Worm (Caenorhabditis elegans) whole organism, early embryonic: ENCODE measurements around the gene T15B12.2.

Experiments used
- B0310.2 ChIP-seq: sonication (generic microtip); optimal IDR thresholded peaks from 2 replicates; lab custom pipeline; 2016; ENCODE audit warnings: mild to moderate bottlenecking, missing genetic modification characterization, missing compliant biosample characterization
- aly-1 ChIP-seq: sonication (generic microtip); optimal IDR thresholded peaks from 2 replicates; lab custom pipeline; 2016; ENCODE audit warnings: missing genetic modification characterization, missing compliant biosample characterization
- ama-1 ChIP-seq: fragments of 150-350 bp; optimal IDR thresholded peaks from 2 replicates; lab custom pipeline; 2014
- ceh-13 ChIP-seq: fragments of 200-800 bp; sonication (Bioruptor generic); optimal IDR thresholded peaks from 2 replicates; lab custom pipeline; 2018; ENCODE audit warnings: mild to moderate bottlenecking, missing genetic modification characterization, missing compliant biosample characterization
- ceh-36 ChIP-seq: sonication (generic microtip); optimal IDR thresholded peaks from 2 replicates; lab custom pipeline; 2016; ENCODE audit warnings: missing genetic modification characterization, inconsistent platforms, missing compliant biosample characterization
- ets-7 ChIP-seq: sonication (generic microtip); optimal IDR thresholded peaks from 2 replicates; lab custom pipeline; 2016; ENCODE audit warnings: missing genotype, missing genetic modification characterization, missing compliant biosample characterization
- flt-1 ChIP-seq: fragments of 200-800 bp; sonication (Bioruptor generic); IDR thresholded peaks from 2 replicates; pipeline ENCODE4 v1.3.6; 2022; ENCODE audit warnings: missing genetic modification characterization, missing compliant biosample characterization
- hnd-1 ChIP-seq: sonication (generic microtip); optimal IDR thresholded peaks from 2 replicates; lab custom pipeline; 2016; ENCODE audit warnings: missing genetic modification characterization, missing compliant biosample characterization
- sea-1 ChIP-seq: fragments of 200-800 bp; sonication (Bioruptor generic); conservative IDR thresholded peaks from 2 replicates; pipeline ENCODE4 v1.3.6; 2022; ENCODE audit warnings: missing genetic modification characterization, missing compliant biosample characterization
- tbx-11 ChIP-seq: fragments of 200-800 bp; sonication (Bioruptor generic); IDR thresholded peaks from 2 replicates; pipeline ENCODE4 v1.3.6; 2022; ENCODE audit warnings: missing genetic modification characterization, missing compliant biosample characterization
- tra-4 ChIP-seq: sonication (generic microtip); optimal IDR thresholded peaks from 2 replicates; lab custom pipeline; 2017; ENCODE audit warnings: missing genetic modification characterization, missing compliant biosample characterization

DNA sequence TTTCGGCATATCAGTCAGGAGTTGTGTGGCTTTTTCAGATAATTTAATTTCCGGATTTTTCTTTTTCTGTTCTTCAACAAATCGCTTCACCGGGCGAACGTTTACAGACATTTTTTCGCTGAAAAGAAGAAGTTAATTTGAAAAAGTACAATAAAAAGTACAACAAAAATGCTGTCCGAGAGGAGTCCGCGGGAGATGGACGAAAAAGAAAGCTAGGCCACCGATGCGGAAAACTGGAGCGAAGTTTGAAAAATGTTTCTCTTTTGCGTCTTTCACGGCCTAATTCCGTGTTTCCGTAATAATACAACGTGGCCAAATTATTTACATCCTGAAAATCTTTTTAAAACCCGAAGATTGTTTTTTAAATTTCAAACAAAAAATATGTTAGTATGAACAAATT is 47.6 kb upstream of the T15B12.2 start, which contains the start of gene thoc-5:
- TF ChIP-seq ets-7 (tag; lab: Kevin White, UChicago) (peak; percentile 10), ama-1 (lab: Kevin White, UChicago) (no peak), ceh-13 (GFP tag; lab: Kevin White, UChicago) (no peak), tbx-11 (no peak), tra-4 (tag; lab: Kevin White, UChicago) (no peak), aly-1 (tag; lab: Kevin White, UChicago) (no peak), flt-1 (GFP tag; lab: Robert Waterston, UW) (peak; percentile 58), hnd-1 (no peak), B0310.2 (tag; lab: Kevin White, UChicago) (no peak), ceh-36 (tag; lab: Kevin White, UChicago) (no peak), sea-1 (GFP tag; lab: Robert Waterston, UW) (no peak)
